Worm (Caenorhabditis elegans): Measurements from ENCODE around the gene T23E7.2.

DNA sequence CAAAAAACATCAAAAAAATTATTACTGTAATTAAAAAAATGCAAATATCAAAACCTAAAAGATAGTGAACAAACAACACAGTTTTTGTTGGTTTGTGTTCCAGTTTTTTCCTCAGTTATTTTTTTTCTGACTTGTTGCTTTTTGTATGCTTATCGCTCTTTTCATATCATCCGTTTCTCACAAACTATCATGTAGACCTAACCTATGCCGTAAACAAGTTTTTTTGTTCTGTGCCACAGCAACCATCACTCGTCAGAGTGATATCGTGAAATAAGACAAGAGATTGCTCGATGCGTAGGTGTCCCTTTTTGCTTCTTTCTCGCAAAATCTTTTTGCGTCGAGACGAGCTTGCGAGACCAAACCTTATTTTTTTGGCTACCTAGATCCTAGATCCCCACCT lies 1.4 kb downstream of the T23E7.2 start:
- no peak for TF ChIP-seq nhr-2 (tag; optimal IDR thresholded peaks at IDR 0.05)
- TF ChIP-seq nhr-28 (tag; optimal IDR thresholded peaks at IDR 0.05), result no peak
- no peak for TF ChIP-seq lin-32 (GFP tag; optimal IDR thresholded peaks at IDR 0.05)
- no peak for TF ChIP-seq ceh-39 (tag; optimal IDR thresholded peaks at IDR 0.05)
- TF ChIP-seq mep-1 (tag; optimal IDR thresholded peaks at IDR 0.05), result no peak
- TF ChIP-seq ztf-11 (tag; optimal IDR thresholded peaks at IDR 0.05), result no peak
